Fruit fly (Drosophila melanogaster): ENCODE measurements around the gene Oatp74D.

- no peak for TF ChIP-seq psq (optimal IDR thresholded peaks at IDR 0.05)
- TF ChIP-seq h (optimal IDR thresholded peaks at IDR 0.05), result no peak
- no peak for TF ChIP-seq Sin3A (optimal IDR thresholded peaks at IDR 0.05)
- no peak for TF ChIP-seq Myc (optimal IDR thresholded peaks at IDR 0.05)
- no peak for TF ChIP-seq insv (optimal IDR thresholded peaks at IDR 0.05)
- TF ChIP-seq ttk (optimal IDR thresholded peaks at IDR 0.05), result no peak
These were observed 46.8 kb downstream of the Oatp74D start for dm6 chr3L:17533745-17534144.

All from Kc167 (cell line).